Worm (Caenorhabditis elegans) whole organism, L4/young adult: Measurements from ENCODE around the gene T24F1.7.

Source experiments
- W03F9.2 ChIP-seq: fragments of 150-350 bp; optimal IDR thresholded peaks from 2 replicates; lab custom pipeline; 2014; ENCODE audit warnings: missing biosample characterization, missing genetic modification characterization
- dao-5 ChIP-seq: sonication (generic microtip); optimal IDR thresholded peaks from 2 replicates; lab custom pipeline; 2016; ENCODE audit warnings: missing genotype, missing genetic modification characterization, moderate library complexity, missing compliant biosample characterization

- TF ChIP-seq dao-5 (tag; lab: Kevin White, UChicago) (no peak), W03F9.2 (tag; lab: Kevin White, UChicago) (no peak)
Observed at ce11 chrII:11302591-11302990, 9.7 kb upstream of the T24F1.7 start, which contains the start of gene samp-1.
